Fruit fly (Drosophila melanogaster) whole organism, embryonic: ENCODE measurements around the gene CG6966.

Experiments
- ATbp ChIP-seq: fragments of 200-800 bp; sonication (Bioruptor generic); optimal IDR thresholded peaks from 2 replicates; lab custom pipeline; 2017; ENCODE audit warnings: missing biosample characterization, mild to moderate bottlenecking, missing genetic modification characterization, missing genetic modification reagents
- Atf3 ChIP-seq: fragments of 200-800 bp; sonication (Bioruptor generic); optimal IDR thresholded peaks from 3 replicates; lab custom pipeline; 2016; ENCODE audit warnings: missing biosample characterization, missing genetic modification characterization
- Awh ChIP-seq: fragments of 200-800 bp; sonication (Bioruptor generic); IDR thresholded peaks from 2 replicates; pipeline ENCODE4, ENCODE4 v1.3.6; 2022; ENCODE audit warnings: missing biosample characterization, missing genetic modification characterization
- CG10543 ChIP-seq: fragments of 200-800 bp; sonication (Bioruptor generic); optimal IDR thresholded peaks from 3 replicates; lab custom pipeline; 2017; ENCODE audit warnings: missing biosample characterization, mild to moderate bottlenecking, missing genetic modification characterization, moderate library complexity
- CG10979 ChIP-seq: fragments of 200-800 bp; sonication (Bioruptor generic); optimal IDR thresholded peaks from 2 replicates; lab custom pipeline; 2018; ENCODE audit warnings: missing biosample characterization, mild to moderate bottlenecking, missing genetic modification characterization, moderate library complexity
- CG11560 ChIP-seq: fragments of 200-800 bp; sonication (Bioruptor generic); IDR thresholded peaks from 3 replicates; pipeline ENCODE4 v1.3.6; 2022; ENCODE audit warnings: missing biosample characterization, missing genetic modification characterization
- CG11723 ChIP-seq: fragments of 200-800 bp; sonication (Bioruptor generic); optimal IDR thresholded peaks from 2 replicates; lab custom pipeline; 2017; ENCODE audit warnings: missing biosample characterization, mild to moderate bottlenecking, missing genetic modification characterization
- CG14667 ChIP-seq: fragments of 200-800 bp; sonication (Bioruptor generic); IDR thresholded peaks from 2 replicates; pipeline ENCODE4 v1.3.6; 2022; ENCODE audit warnings: missing biosample characterization, missing genetic modification characterization
- CG14710 ChIP-seq: fragments of 200-800 bp; sonication (Bioruptor generic); optimal IDR thresholded peaks from 3 replicates; lab custom pipeline; 2019; ENCODE audit warnings: missing biosample characterization, mild to moderate bottlenecking, missing genetic modification characterization, moderate library complexity
- CG1529 ChIP-seq: fragments of 200-800 bp; sonication (Bioruptor generic); optimal IDR thresholded peaks from 3 replicates; lab custom pipeline; 2018; ENCODE audit warnings: missing biosample characterization, missing genetic modification characterization
- CG15514 ChIP-seq: fragments of 200-800 bp; sonication (Bioruptor generic); optimal IDR thresholded peaks from 3 replicates; lab custom pipeline; 2017; ENCODE audit warnings: missing biosample characterization, missing genetic modification characterization, mild to moderate bottlenecking, moderate library complexity, missing genetic modification reagents
- CG17359 ChIP-seq: fragments of 200-800 bp; sonication (Bioruptor generic); optimal IDR thresholded peaks from 3 replicates; lab custom pipeline; 2018; ENCODE audit warnings: missing biosample characterization, mild to moderate bottlenecking, missing genetic modification characterization, moderate library complexity
- CG17802 ChIP-seq: fragments of 200-800 bp; sonication (Bioruptor generic); optimal IDR thresholded peaks from 2 replicates; lab custom pipeline; 2018; ENCODE audit warnings: missing biosample characterization, mild to moderate bottlenecking, missing genetic modification characterization, moderate library complexity
- CG17829 ChIP-seq: fragments of 200-800 bp; optimal IDR thresholded peaks from 2 replicates; lab custom pipeline; 2019; ENCODE audit warnings: missing biosample characterization, mild to moderate bottlenecking, missing genetic modification characterization, moderate library complexity
- CG1832 ChIP-seq: fragments of 200-800 bp; sonication (Bioruptor generic); optimal IDR thresholded peaks from 2 replicates; lab custom pipeline; 2017; ENCODE audit warnings: missing biosample characterization, mild to moderate bottlenecking, missing genetic modification characterization, inconsistent platforms
- CG18476 ChIP-seq: fragments of 200-800 bp; sonication (Bioruptor generic); optimal IDR thresholded peaks from 2 replicates; lab custom pipeline; 2016; ENCODE audit warnings: missing biosample characterization, mild to moderate bottlenecking, missing genetic modification characterization
- CG30403 ChIP-seq: fragments of 200-800 bp; sonication (Bioruptor generic); optimal IDR thresholded peaks from 3 replicates; lab custom pipeline; 2016; ENCODE audit warnings: missing biosample characterization, missing genetic modification characterization
- CG31365 ChIP-seq: fragments of 200-800 bp; sonication (Bioruptor generic); optimal IDR thresholded peaks from 2 replicates; lab custom pipeline; 2018; ENCODE audit warnings: missing biosample characterization, mild to moderate bottlenecking, missing genetic modification characterization
- CG3726 ChIP-seq: fragments of 200-800 bp; sonication (Bioruptor generic); IDR thresholded peaks from 3 replicates; pipeline ENCODE4, ENCODE4 v1.3.6; 2022; ENCODE audit warnings: missing biosample characterization, missing genetic modification characterization
- CG6689 ChIP-seq: fragments of 200-800 bp; sonication (Bioruptor generic); IDR thresholded peaks from 2 replicates; pipeline ENCODE4 v1.3.6; 2022; ENCODE audit warnings: missing biosample characterization, missing genetic modification characterization
- CG7372 ChIP-seq: fragments of 200-800 bp; sonication (Bioruptor generic); IDR thresholded peaks from 2 replicates; pipeline ENCODE4 v1.3.6; 2022; ENCODE audit warnings: missing biosample characterization, missing genetic modification characterization
- CG7786 ChIP-seq: fragments of 200-800 bp; sonication (Bioruptor generic); optimal IDR thresholded peaks from 2 replicates; lab custom pipeline; 2016; ENCODE audit warnings: missing biosample characterization, missing genetic modification characterization
- CG7839 ChIP-seq: fragments of 200-800 bp; sonication (Bioruptor generic); optimal IDR thresholded peaks from 3 replicates; lab custom pipeline; 2018; ENCODE audit warnings: missing biosample characterization, mild to moderate bottlenecking, missing genetic modification characterization, moderate library complexity
- CG8359 ChIP-seq: fragments of 200-800 bp; sonication (Bioruptor generic); optimal IDR thresholded peaks from 2 replicates; lab custom pipeline; 2017; ENCODE audit warnings: missing biosample characterization, mild to moderate bottlenecking, missing genetic modification characterization, borderline replicate concordance
- Deaf1 ChIP-seq: fragments of 200-800 bp; optimal IDR thresholded peaks from 3 replicates; lab custom pipeline; 2019; ENCODE audit warnings: missing biosample characterization, mild to moderate bottlenecking, missing genetic modification characterization, moderate library complexity
- HLHmδ ChIP-seq: fragments of 200-800 bp; sonication (Bioruptor generic); optimal IDR thresholded peaks from 2 replicates; lab custom pipeline; 2018; ENCODE audit warnings: missing biosample characterization, mild to moderate bottlenecking, missing genetic modification characterization, moderate library complexity
- Hmx ChIP-seq: fragments of 200-800 bp; sonication (Bioruptor generic); optimal IDR thresholded peaks from 2 replicates; lab custom pipeline; 2016; ENCODE audit warnings: missing biosample characterization, missing genetic modification characterization
- Jarid2 ChIP-seq: fragments of 200-800 bp; sonication (Bioruptor generic); optimal IDR thresholded peaks from 3 replicates; lab custom pipeline; 2017; ENCODE audit warnings: mild to moderate bottlenecking, missing biosample characterization, missing genetic modification reagents, missing genetic modification characterization
- Mad ChIP-seq: fragments of 200-800 bp; sonication (Bioruptor generic); optimal IDR thresholded peaks from 2 replicates; lab custom pipeline; 2016; ENCODE audit warnings: missing biosample characterization, missing genetic modification characterization
- NC2α ChIP-seq: fragments of 200-800 bp; sonication (Bioruptor generic); optimal IDR thresholded peaks from 2 replicates; lab custom pipeline; 2016; ENCODE audit warnings: missing biosample characterization, missing genetic modification characterization
- Opbp ChIP-seq: fragments of 200-800 bp; sonication (Bioruptor generic); IDR thresholded peaks from 3 replicates; pipeline ENCODE4 v1.3.6; 2022; ENCODE audit warnings: missing biosample characterization, missing genetic modification characterization; ENCODE audit not compliant: partially characterized antibody
- Poxn ChIP-seq: fragments of 200-800 bp; sonication (Bioruptor generic); IDR thresholded peaks from 2 replicates; pipeline ENCODE4 v1.3.6; 2022; ENCODE audit warnings: missing biosample characterization, missing genetic modification characterization
- Side ChIP-seq: fragments of 200-800 bp; sonication (Bioruptor generic); optimal IDR thresholded peaks from 2 replicates; lab custom pipeline; 2016; ENCODE audit warnings: missing biosample characterization, missing genetic modification characterization
- Spps ChIP-seq: fragments of 200-800 bp; sonication (Bioruptor generic); optimal IDR thresholded peaks from 2 replicates; lab custom pipeline; 2018; ENCODE audit warnings: missing biosample characterization, mild to moderate bottlenecking, missing genetic modification characterization
- Taf1 ChIP-seq: fragments of 200-800 bp; sonication (Bioruptor generic); IDR thresholded peaks from 2 replicates; pipeline ENCODE4 v1.3.6; 2022; ENCODE audit warnings: missing biosample characterization, missing genetic modification characterization
- ash1 ChIP-seq: fragments of 200-800 bp; sonication (Bioruptor generic); optimal IDR thresholded peaks from 2 replicates; lab custom pipeline; 2018; ENCODE audit warnings: missing biosample characterization, mild to moderate bottlenecking, missing genetic modification characterization
- az2 ChIP-seq: fragments of 200-800 bp; sonication (Bioruptor generic); optimal IDR thresholded peaks from 3 replicates; lab custom pipeline; 2016; ENCODE audit warnings: missing biosample characterization, missing genetic modification characterization
- caup ChIP-seq: fragments of 200-800 bp; sonication (Bioruptor generic); optimal IDR thresholded peaks from 3 replicates; lab custom pipeline; 2017; ENCODE audit warnings: missing biosample characterization, mild to moderate bottlenecking, missing genetic modification characterization, moderate library complexity; ENCODE audit not compliant: severe bottlenecking
- crol ChIP-seq: fragments of 200-800 bp; sonication (Bioruptor generic); IDR thresholded peaks from 2 replicates; pipeline ENCODE4 v1.3.6; 2022; ENCODE audit warnings: missing biosample characterization, missing genetic modification characterization
- emc ChIP-seq: fragments of 200-800 bp; sonication (Bioruptor generic); optimal IDR thresholded peaks from 2 replicates; lab custom pipeline; 2016; ENCODE audit warnings: missing biosample characterization, missing genetic modification characterization
- gcm ChIP-seq: fragments of 200-800 bp; sonication (Bioruptor generic); optimal IDR thresholded peaks from 2 replicates; lab custom pipeline; 2019; ENCODE audit warnings: missing biosample characterization, mild to moderate bottlenecking, missing genetic modification characterization, moderate library complexity
- kah ChIP-seq: fragments of 200-800 bp; sonication (Bioruptor generic); optimal IDR thresholded peaks from 2 replicates; lab custom pipeline; 2018; ENCODE audit warnings: missing biosample characterization, mild to moderate bottlenecking, missing genetic modification characterization
- lab ChIP-seq: fragments of 200-800 bp; sonication (Bioruptor generic); optimal IDR thresholded peaks from 3 replicates; lab custom pipeline; 2017; ENCODE audit warnings: missing biosample characterization, missing genetic modification characterization, mild to moderate bottlenecking, moderate library complexity, missing genetic modification reagents
- lmd ChIP-seq: fragments of 200-800 bp; sonication (Bioruptor generic); IDR thresholded peaks from 2 replicates; pipeline ENCODE4 v1.3.6; 2022; ENCODE audit warnings: missing biosample characterization, missing genetic modification characterization
- mld ChIP-seq: fragments of 200-800 bp; sonication (Bioruptor generic); IDR thresholded peaks from 3 replicates; pipeline ENCODE4 v1.3.6; 2022; ENCODE audit warnings: missing biosample characterization, missing genetic modification characterization; ENCODE audit not compliant: partially characterized antibody
- onecut ChIP-seq: fragments of 200-800 bp; sonication (Bioruptor generic); IDR thresholded peaks from 2 replicates; pipeline ENCODE4 v1.3.6; 2022; ENCODE audit warnings: missing biosample characterization, missing genetic modification characterization
- peb ChIP-seq: fragments of 200-800 bp; sonication (Bioruptor generic); IDR thresholded peaks from 2 replicates; pipeline ENCODE4 v1.3.6; 2022; ENCODE audit warnings: missing biosample characterization, missing genetic modification characterization
- ro ChIP-seq: fragments of 200-800 bp; sonication (Bioruptor generic); IDR thresholded peaks from 2 replicates; pipeline ENCODE4 v1.3.6; 2022; ENCODE audit warnings: missing biosample characterization, missing genetic modification characterization
- sim ChIP-seq: fragments of 200-800 bp; sonication (Bioruptor generic); IDR thresholded peaks from 2 replicates; pipeline ENCODE4 v1.3.6; 2022; ENCODE audit warnings: missing biosample characterization, missing genetic modification characterization
- tio ChIP-seq: fragments of 200-800 bp; sonication (Bioruptor generic); optimal IDR thresholded peaks from 2 replicates; lab custom pipeline; 2017; ENCODE audit warnings: missing biosample characterization, missing genetic modification characterization, inconsistent platforms

The CG6966 gene

dm6 chr3R:15089250-15089921 is 6.0 kb downstream of the CG6966 start (continued):
- TF ChIP-seq CG7839 (tag; lab: Kevin White, UChicago) (no peak), lab (GFP tag; lab: Kevin White, UChicago) (peak; percentile 81), caup (GFP tag; lab: Kevin White, UChicago) (peak; percentile 61), CG11723 (peak; percentile 18), CG14710 (tag; lab: Kevin White, UChicago) (peak; percentile 46), Mad (GFP tag; lab: Kevin White, UChicago) (no peak), NC2α (GFP tag; lab: Kevin White, UChicago) (no peak), CG6689 (GFP tag; lab: Robert Waterston, UW) (no peak), mld (GFP tag; lab: Robert Waterston, UW) (no peak), CG11560 (tag; lab: Robert Waterston, UW) (no peak), emc (GFP tag; lab: Kevin White, UChicago) (no peak), kah (GFP tag; lab: Kevin White, UChicago) (no peak), Hmx (no peak), Awh (GFP tag; lab: Robert Waterston, UW) (no peak), Atf3 (GFP tag; lab: Kevin White, UChicago) (no peak), Spps (tag; lab: Kevin White, UChicago) (peak; percentile 8), az2 (no peak), Poxn (GFP tag; lab: Robert Waterston, UW) (no peak), Deaf1 (tag; lab: Kevin White, UChicago) (peak; percentile 14), CG8359 (GFP tag; lab: Kevin White, UChicago) (no peak), Side (no peak), tio (GFP tag; lab: Kevin White, UChicago) (no peak), CG10543 (peak; percentile 50), CG17359 (tag; lab: Kevin White, UChicago) (peak; percentile 27), Opbp (GFP tag; lab: Robert Waterston, UW) (no peak), CG1529 (GFP tag; lab: Kevin White, UChicago) (peak; percentile 42), Jarid2 (GFP tag; lab: Kevin White, UChicago) (peak; percentile 5), CG15514 (peak; percentile 10), CG14667 (GFP tag; lab: Robert Waterston, UW) (no peak), CG3726 (GFP tag; lab: Robert Waterston, UW) (no peak), CG7786 (GFP tag; lab: Kevin White, UChicago) (no peak), CG30403 (GFP tag; lab: Kevin White, UChicago) (no peak), crol (GFP tag; lab: Robert Waterston, UW) (no peak), ATbp (GFP tag; lab: Kevin White, UChicago) (peak; percentile 46), ro (GFP tag; lab: Robert Waterston, UW) (no peak), CG31365 (tag; lab: Kevin White, UChicago) (peak; percentile 48), CG17802 (no peak), CG1832 (GFP tag; lab: Kevin White, UChicago) (no peak), CG18476 (GFP tag; lab: Kevin White, UChicago) (peak; percentile 44), gcm (peak; percentile 26), CG17829 (no peak), onecut (GFP tag; lab: Robert Waterston, UW) (peak; percentile 24; the same call in 1 of the 2 replicates), CG10979 (tag; lab: Kevin White, UChicago) (peak; percentile 10), peb (GFP tag; lab: Robert Waterston, UW) (no peak), HLHmδ (GFP tag; lab: Kevin White, UChicago) (no peak), CG7372 (GFP tag; lab: Robert Waterston, UW) (no peak), sim (GFP tag; lab: Robert Waterston, UW) (no peak), lmd (peak; percentile 30; the same call in 1 of the 2 replicates), Taf1 (GFP tag; lab: Robert Waterston, UW) (no peak), ash1 (GFP tag; lab: Kevin White, UChicago) (no peak)
